Worm (Caenorhabditis elegans): ENCODE results near the gene srlf-19.

ce11 chrV:503728-504127, 1.6 kb upstream of the srlf-19 start, which contains the start of gene srlf-35:
- TF ChIP-seq W03F9.2 (tag; optimal IDR thresholded peaks at IDR 0.05) (no peak), him-1 (tag; optimal IDR thresholded peaks at IDR 0.05) (no peak)
